Worm (Caenorhabditis elegans): ENCODE measurements around the gene clec-263.

ce11 chrV:20625260-20625659, 50.8 kb downstream of the clec-263 start:
- TF ChIP-seq unc-42 (tag; optimal IDR thresholded peaks at IDR 0.05) (no peak), ama-1 (optimal IDR thresholded peaks at IDR 0.05) (no peak), ahr-1 (tag; optimal IDR thresholded peaks at IDR 0.05) (no peak), hlh-30 (tag; optimal IDR thresholded peaks at IDR 0.05; ENCODE audit: insufficient read depth) (no peak)

All from whole organism, late embryonic.